Fruit fly (Drosophila melanogaster) whole organism, embryonic: Measurements from ENCODE around the gene eIF3h.

Source experiments
- B-H1 ChIP-seq: fragments of 200-800 bp; sonication (Bioruptor generic); IDR thresholded peaks from 3 replicates; pipeline ENCODE4 v1.3.6; 2022; ENCODE audit warnings: missing biosample characterization, missing genetic modification characterization
- Bdp1 ChIP-seq: fragments of 200-800 bp; sonication (Bioruptor generic); optimal IDR thresholded peaks from 3 replicates; lab custom pipeline; 2016; ENCODE audit warnings: missing biosample characterization, missing genetic modification characterization
- CG11696 ChIP-seq: fragments of 200-800 bp; sonication (Bioruptor generic); IDR thresholded peaks from 2 replicates; pipeline ENCODE4 v1.3.6; 2022; ENCODE audit warnings: missing biosample characterization, missing genetic modification characterization
- CG12071 ChIP-seq: fragments of 200-800 bp; sonication (Bioruptor generic); optimal IDR thresholded peaks from 3 replicates; lab custom pipeline; 2018; ENCODE audit warnings: missing biosample characterization, mild to moderate bottlenecking, missing genetic modification characterization
- CG12219 ChIP-seq: fragments of 200-800 bp; sonication (Bioruptor generic); optimal IDR thresholded peaks from 3 replicates; lab custom pipeline; 2018; ENCODE audit warnings: missing biosample characterization, mild to moderate bottlenecking, missing genetic modification characterization
- CG12744 ChIP-seq: fragments of 200-800 bp; sonication (Bioruptor generic); optimal IDR thresholded peaks from 2 replicates; lab custom pipeline; 2016; ENCODE audit warnings: missing biosample characterization, missing genetic modification characterization
- CG13287 ChIP-seq: fragments of 200-800 bp; sonication (Bioruptor generic); IDR thresholded peaks from 2 replicates; pipeline ENCODE4 v1.3.6; 2022; ENCODE audit warnings: missing biosample characterization, missing genetic modification characterization; ENCODE audit not compliant: partially characterized antibody
- CG14710 ChIP-seq: fragments of 200-800 bp; sonication (Bioruptor generic); optimal IDR thresholded peaks from 3 replicates; lab custom pipeline; 2019; ENCODE audit warnings: missing biosample characterization, mild to moderate bottlenecking, missing genetic modification characterization, moderate library complexity
- CG15479 ChIP-seq: fragments of 200-800 bp; sonication (Bioruptor generic); optimal IDR thresholded peaks from 3 replicates; lab custom pipeline; 2019; ENCODE audit warnings: missing biosample characterization, mild to moderate bottlenecking, missing genetic modification characterization, moderate library complexity
- CG16779 ChIP-seq: fragments of 200-800 bp; sonication (Bioruptor generic); IDR thresholded peaks from 2 replicates; pipeline ENCODE4 v1.3.6; 2022; ENCODE audit warnings: missing biosample characterization, missing genetic modification characterization
- CG16863 ChIP-seq: fragments of 200-800 bp; sonication (Bioruptor generic); optimal IDR thresholded peaks from 3 replicates; lab custom pipeline; 2016; ENCODE audit warnings: missing biosample characterization, missing genetic modification characterization
- CG17361 ChIP-seq: fragments of 200-800 bp; sonication (Bioruptor generic); IDR thresholded peaks from 3 replicates; pipeline ENCODE4 v1.3.6; 2022; ENCODE audit warnings: missing biosample characterization, missing genetic modification characterization
- CG18262 ChIP-seq: fragments of 200-800 bp; optimal IDR thresholded peaks from 3 replicates; lab custom pipeline; 2019; ENCODE audit warnings: missing biosample characterization, mild to moderate bottlenecking, missing genetic modification characterization, moderate library complexity
- CG30431 ChIP-seq: fragments of 200-800 bp; sonication (Bioruptor generic); optimal IDR thresholded peaks from 2 replicates; lab custom pipeline; 2017; ENCODE audit warnings: missing biosample characterization, missing genetic modification characterization
- CG3407 ChIP-seq: fragments of 200-800 bp; sonication (Bioruptor generic); optimal IDR thresholded peaks from 2 replicates; lab custom pipeline; 2018; ENCODE audit warnings: missing biosample characterization, mild to moderate bottlenecking, missing genetic modification characterization
- CG4820 ChIP-seq: fragments of 200-800 bp; sonication (Bioruptor generic); optimal IDR thresholded peaks from 3 replicates; lab custom pipeline; 2016; ENCODE audit warnings: missing biosample characterization, missing genetic modification characterization
- CG7357 ChIP-seq: fragments of 200-800 bp; sonication (Bioruptor generic); IDR thresholded peaks from 3 replicates; pipeline ENCODE4 v1.3.6; 2022; ENCODE audit warnings: missing biosample characterization, missing genetic modification characterization
- Camta ChIP-seq: fragments of 200-800 bp; sonication (Bioruptor generic); optimal IDR thresholded peaks from 2 replicates; lab custom pipeline; 2016; ENCODE audit warnings: missing biosample characterization, missing genetic modification characterization
- D19A ChIP-seq: fragments of 200-800 bp; optimal IDR thresholded peaks from 3 replicates; lab custom pipeline; 2019; ENCODE audit warnings: missing biosample characterization, mild to moderate bottlenecking, missing genetic modification characterization, moderate library complexity
- D19B ChIP-seq: fragments of 200-800 bp; sonication (Bioruptor generic); optimal IDR thresholded peaks from 2 replicates; lab custom pipeline; 2017; ENCODE audit warnings: missing biosample characterization, mild to moderate bottlenecking, missing genetic modification characterization
- Fer1 ChIP-seq: fragments of 200-800 bp; sonication (Bioruptor generic); optimal IDR thresholded peaks from 2 replicates; lab custom pipeline; 2017; ENCODE audit warnings: missing biosample characterization, mild to moderate bottlenecking, missing genetic modification characterization
- Hmr ChIP-seq: fragments of 200-800 bp; sonication (Bioruptor generic); optimal IDR thresholded peaks from 3 replicates; lab custom pipeline; 2017; ENCODE audit warnings: mild to moderate bottlenecking, missing biosample characterization, missing genetic modification reagents, missing genetic modification characterization
- Hr78 ChIP-seq, 2 experiments: fragments of 200-800 bp in 1 of 2; fragments of >200 bp in 1 of 2; sonication (Bioruptor generic) in 1 of 2; optimal IDR thresholded peaks; 2 replicates each; lab custom pipeline; 2017 to 2019; ENCODE audit warnings: missing biosample characterization in 2 of 2, missing genetic modification characterization in 2 of 2, mild to moderate bottlenecking in 1 of 2, moderate library complexity in 1 of 2
- Med ChIP-seq: fragments of 200-800 bp; sonication (Bioruptor generic); peaks from one replicate; lab custom pipeline; 2016; ENCODE audit warnings: missing biosample characterization, missing genetic modification characterization, mild to moderate bottlenecking, inconsistent platforms, moderate library complexity
- PHDP ChIP-seq: fragments of 200-800 bp; sonication (Bioruptor generic); optimal IDR thresholded peaks from 3 replicates; lab custom pipeline; 2018; ENCODE audit warnings: missing biosample characterization, mild to moderate bottlenecking, missing genetic modification characterization, moderate library complexity
- Pdp1 ChIP-seq, 2 experiments: fragments of 200-800 bp; sonication (Bioruptor generic); optimal IDR thresholded peaks; 3 replicates each; lab custom pipeline; 2016; ENCODE audit warnings: missing biosample characterization in 2 of 2, missing genetic modification characterization in 2 of 2, mild to moderate bottlenecking in 1 of 2, moderate library complexity in 1 of 2
- Poxn ChIP-seq: fragments of 200-800 bp; sonication (Bioruptor generic); IDR thresholded peaks from 2 replicates; pipeline ENCODE4 v1.3.6; 2022; ENCODE audit warnings: missing biosample characterization, missing genetic modification characterization
- Sry-β ChIP-seq: fragments of 200-800 bp; sonication (Bioruptor generic); optimal IDR thresholded peaks from 2 replicates; lab custom pipeline; 2018; ENCODE audit warnings: missing biosample characterization, mild to moderate bottlenecking, missing genetic modification characterization, moderate library complexity
- Taf1 ChIP-seq: fragments of 200-800 bp; sonication (Bioruptor generic); IDR thresholded peaks from 2 replicates; pipeline ENCODE4 v1.3.6; 2022; ENCODE audit warnings: missing biosample characterization, missing genetic modification characterization
- abd-A ChIP-seq: fragments of 200-800 bp; sonication (Bioruptor generic); optimal IDR thresholded peaks from 3 replicates; lab custom pipeline; 2019; ENCODE audit warnings: missing biosample characterization, mild to moderate bottlenecking, missing genetic modification characterization, moderate library complexity
- bab2 ChIP-seq: fragments of 200-800 bp; sonication (Bioruptor generic); optimal IDR thresholded peaks from 2 replicates; lab custom pipeline; 2016; ENCODE audit warnings: missing biosample characterization, missing genetic modification characterization
- dan ChIP-seq: fragments of 200-800 bp; sonication (Bioruptor generic); IDR thresholded peaks from 2 replicates; pipeline ENCODE4 v1.3.6; 2022; ENCODE audit warnings: missing biosample characterization, missing genetic modification characterization
- danr ChIP-seq: fragments of 200-800 bp; sonication (Bioruptor generic); IDR thresholded peaks from 2 replicates; pipeline ENCODE4 v1.3.6; 2022; ENCODE audit warnings: missing biosample characterization, missing genetic modification characterization
- dmrt11E ChIP-seq: fragments of 200-800 bp; sonication (Bioruptor generic); optimal IDR thresholded peaks from 3 replicates; lab custom pipeline; 2018; ENCODE audit warnings: missing biosample characterization, mild to moderate bottlenecking, missing genetic modification characterization, moderate library complexity
- dysf ChIP-seq: fragments of 200-800 bp; sonication (Bioruptor generic); IDR thresholded peaks from 3 replicates; pipeline ENCODE4 v1.3.6; 2022; ENCODE audit warnings: missing biosample characterization, missing genetic modification characterization
- ewg ChIP-seq: fragments of 200-800 bp; sonication (Bioruptor generic); optimal IDR thresholded peaks from 3 replicates; lab custom pipeline; 2017; ENCODE audit warnings: mild to moderate bottlenecking, missing biosample characterization, missing genetic modification reagents, missing genetic modification characterization
- eyg ChIP-seq: fragments of 200-800 bp; sonication (Bioruptor generic); optimal IDR thresholded peaks from 3 replicates; lab custom pipeline; 2016; ENCODE audit warnings: missing biosample characterization, missing genetic modification characterization
- jing ChIP-seq: fragments of 200-800 bp; sonication (Bioruptor generic); optimal IDR thresholded peaks from 2 replicates; lab custom pipeline; 2018; ENCODE audit warnings: missing biosample characterization, mild to moderate bottlenecking, missing genetic modification characterization
- kah ChIP-seq: fragments of 200-800 bp; sonication (Bioruptor generic); optimal IDR thresholded peaks from 2 replicates; lab custom pipeline; 2018; ENCODE audit warnings: missing biosample characterization, mild to moderate bottlenecking, missing genetic modification characterization
- lab ChIP-seq: fragments of 200-800 bp; sonication (Bioruptor generic); optimal IDR thresholded peaks from 3 replicates; lab custom pipeline; 2017; ENCODE audit warnings: missing biosample characterization, missing genetic modification characterization, mild to moderate bottlenecking, moderate library complexity, missing genetic modification reagents
- lbe ChIP-seq: fragments of 200-800 bp; sonication (Bioruptor generic); optimal IDR thresholded peaks from 2 replicates; lab custom pipeline; 2016; ENCODE audit warnings: missing biosample characterization, mild to moderate bottlenecking, missing genetic modification characterization
- nom ChIP-seq: fragments of 200-800 bp; sonication (Bioruptor generic); optimal IDR thresholded peaks from 2 replicates; lab custom pipeline; 2017; ENCODE audit warnings: missing biosample characterization, missing genetic modification characterization, mild to moderate bottlenecking, moderate library complexity, missing genetic modification reagents
- psq ChIP-seq: fragments of 200-800 bp; sonication (Bioruptor generic); optimal IDR thresholded peaks from 2 replicates; lab custom pipeline; 2017; ENCODE audit warnings: missing biosample characterization, missing genetic modification characterization
- pzg ChIP-seq: fragments of 200-800 bp; sonication (Bioruptor generic); optimal IDR thresholded peaks from 3 replicates; lab custom pipeline; 2018; ENCODE audit warnings: missing biosample characterization, mild to moderate bottlenecking, missing genetic modification characterization, moderate library complexity
- sisA ChIP-seq: fragments of 200-800 bp; sonication (Bioruptor generic); IDR thresholded peaks from 2 replicates; pipeline ENCODE4 v1.3.6; 2022; ENCODE audit warnings: missing biosample characterization, missing genetic modification characterization
- sug ChIP-seq: fragments of 200-800 bp; optimal IDR thresholded peaks from 2 replicates; lab custom pipeline; 2019; ENCODE audit warnings: missing biosample characterization, mild to moderate bottlenecking, missing genetic modification characterization, moderate library complexity
- toy ChIP-seq: fragments of 200-800 bp; sonication (Bioruptor generic); IDR thresholded peaks from 2 replicates; pipeline ENCODE4 v1.3.6; 2022; ENCODE audit warnings: missing biosample characterization, missing genetic modification characterization
- vnd ChIP-seq: fragments of 200-800 bp; sonication (Bioruptor generic); IDR thresholded peaks from 3 replicates; pipeline ENCODE4 v1.3.6; 2022; ENCODE audit warnings: missing biosample characterization, missing genetic modification characterization; ENCODE audit not compliant: partially characterized antibody
- vvl ChIP-seq: fragments of 200-800 bp; sonication (Bioruptor generic); IDR thresholded peaks from 2 replicates; pipeline ENCODE4 v1.3.6; 2022; ENCODE audit warnings: missing biosample characterization, missing genetic modification characterization

Gene eIF3h

DNA sequence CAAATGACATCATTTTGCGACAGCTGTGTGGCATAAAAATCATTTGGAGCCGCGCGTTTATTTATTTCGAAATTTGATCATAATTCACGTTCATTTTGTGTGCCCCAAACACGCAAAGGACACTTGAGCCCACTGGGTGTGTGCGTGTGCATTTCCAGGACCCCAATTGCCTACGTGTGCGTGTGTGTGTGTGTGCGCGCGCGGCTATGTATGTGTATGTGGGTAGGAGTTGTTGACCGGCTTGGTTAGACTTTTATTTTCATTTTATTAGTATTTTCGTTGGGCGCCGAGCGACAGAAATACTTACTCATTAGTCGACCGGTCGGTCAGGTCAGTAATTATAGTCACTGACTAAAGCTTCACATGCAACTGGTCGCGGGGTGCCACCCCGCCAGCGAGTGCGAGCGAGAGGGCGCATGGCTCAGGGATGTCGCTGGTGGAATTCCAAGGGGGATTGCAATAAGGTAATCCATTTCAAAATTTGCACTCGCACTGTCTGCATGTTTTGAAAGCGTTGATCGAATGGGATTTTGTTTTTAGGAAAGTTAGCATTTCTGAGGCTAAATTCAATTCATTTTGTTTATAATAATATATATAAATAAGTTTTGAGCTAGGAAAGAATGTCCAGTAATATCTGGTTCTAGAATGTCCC is 9.3 kb downstream of the eIF3h start (continued):
- TF ChIP-seq Taf1 (0 out of 2 replicates have a peak, but pooled peaks have one; percentile 18), CG30431 (peak; percentile 41), dmrt11E (tag; lab: Kevin White, UChicago) (no peak), Pdp1 (GFP tag; optimal IDR thresholded peaks at IDR 0.05; lab: Kevin White, UChicago) (peak in 1 of 2 experiments; percentile 32), bab2 (GFP tag; lab: Kevin White, UChicago) (no peak), Med (GFP tag; lab: Kevin White, UChicago) (peak; percentile 76), D19A (tag; lab: Kevin White, UChicago) (no peak), Hmr (peak; percentile 40), Fer1 (GFP tag; lab: Kevin White, UChicago) (peak; percentile 17), CG15479 (GFP tag; lab: Kevin White, UChicago) (peak; percentile 64), CG3407 (GFP tag; lab: Kevin White, UChicago) (no peak), B-H1 (GFP tag; lab: Robert Waterston, UW) (no peak; the same call in 2 of the 3 replicates), jing (no peak), CG18262 (tag; lab: Kevin White, UChicago) (peak; percentile 39), CG12071 (no peak), pzg (GFP tag; lab: Kevin White, UChicago) (no peak), CG16779 (GFP tag; lab: Robert Waterston, UW) (no peak), kah (no peak), dysf (GFP tag; lab: Robert Waterston, UW) (peak; percentile 62; the same call in 2 of the 3 replicates), Camta (GFP tag; lab: Kevin White, UChicago) (no peak), lab (GFP tag; lab: Kevin White, UChicago) (peak; percentile 65), sisA (GFP tag; lab: Robert Waterston, UW) (peak; percentile 69), lbe (GFP tag; lab: Kevin White, UChicago) (peak; percentile 43), CG12219 (GFP tag; lab: Kevin White, UChicago) (no peak), CG13287 (GFP tag; lab: Robert Waterston, UW) (no peak), sug (tag; lab: Kevin White, UChicago) (no peak), vnd (GFP tag; lab: Robert Waterston, UW) (no peak), toy (GFP tag; lab: Robert Waterston, UW) (no peak), CG12744 (GFP tag; lab: Kevin White, UChicago) (no peak), abd-A (tag; lab: Kevin White, UChicago) (peak; percentile 50), Poxn (no peak), CG11696 (GFP tag; lab: Robert Waterston, UW) (no peak), psq (GFP tag; lab: Kevin White, UChicago) (no peak), CG4820 (GFP tag; lab: Kevin White, UChicago) (peak; percentile 32), vvl (GFP tag; lab: Robert Waterston, UW) (peak; percentile 20; the same call in 1 of the 2 replicates), dan (no peak), Bdp1 (GFP tag; lab: Kevin White, UChicago) (no peak), PHDP (tag; lab: Kevin White, UChicago) (peak; percentile 27), Hr78 (GFP tag; optimal IDR thresholded peaks at IDR 0.05; lab: Kevin White, UChicago) (no peak), ewg (GFP tag; lab: Kevin White, UChicago) (peak; percentile 37), eyg (GFP tag; lab: Kevin White, UChicago) (no peak), nom (GFP tag; lab: Kevin White, UChicago) (no peak), danr (GFP tag; lab: Robert Waterston, UW) (no peak), CG16863 (GFP tag; lab: Kevin White, UChicago) (no peak), Sry-β (GFP tag; lab: Kevin White, UChicago) (no peak), D19B (GFP tag; lab: Kevin White, UChicago) (peak; percentile 10), CG14710 (tag; lab: Kevin White, UChicago) (no peak), CG17361 (GFP tag; lab: Robert Waterston, UW) (no peak), CG7357 (GFP tag; lab: Robert Waterston, UW) (no peak)
